Worm (Caenorhabditis elegans): ENCODE measurements around the gene ulp-3.

The ulp-3 gene

ce11 chrIV:1971078-1971477, 7.6 kb downstream of the ulp-3 start:
- no peak for TF ChIP-seq dpl-1 (GFP tag; optimal IDR thresholded peaks at IDR 0.05)
- TF ChIP-seq tbx-9 (tag; optimal IDR thresholded peaks at IDR 0.05; ENCODE audit: borderline replicate concordance) = no peak
- no peak for TF ChIP-seq B0019.2 (GFP tag; conservative IDR thresholded peaks at IDR 0.05)
- no peak for TF ChIP-seq cebp-1 (GFP tag; IDR thresholded peaks at IDR 0.05)
- no peak for TF ChIP-seq cebp-1 (tag; optimal IDR thresholded peaks at IDR 0.05)
- TF ChIP-seq egrh-3 (GFP tag; IDR thresholded peaks at IDR 0.05) = no peak
- TF ChIP-seq lin-54 (GFP tag; optimal IDR thresholded peaks at IDR 0.05) = no peak
- TF ChIP-seq F39B2.1 (GFP tag; IDR thresholded peaks at IDR 0.05) = no peak
- no peak for TF ChIP-seq nfya-2 (GFP tag; IDR thresholded peaks at IDR 0.05)
- no peak for TF ChIP-seq efl-1 (GFP tag; optimal IDR thresholded peaks at IDR 0.05)
- no peak for TF ChIP-seq B0336.3 (GFP tag; IDR thresholded peaks at IDR 0.05)
- TF ChIP-seq pha-4 (tag; optimal IDR thresholded peaks at IDR 0.05) = no peak
- no peak for TF ChIP-seq atf-7 (tag; optimal IDR thresholded peaks at IDR 0.05)
- no peak for TF ChIP-seq nhr-80 (tag; optimal IDR thresholded peaks at IDR 0.05)
- TF ChIP-seq unc-62 (GFP tag; optimal IDR thresholded peaks at IDR 0.05) = no peak

DNA sequence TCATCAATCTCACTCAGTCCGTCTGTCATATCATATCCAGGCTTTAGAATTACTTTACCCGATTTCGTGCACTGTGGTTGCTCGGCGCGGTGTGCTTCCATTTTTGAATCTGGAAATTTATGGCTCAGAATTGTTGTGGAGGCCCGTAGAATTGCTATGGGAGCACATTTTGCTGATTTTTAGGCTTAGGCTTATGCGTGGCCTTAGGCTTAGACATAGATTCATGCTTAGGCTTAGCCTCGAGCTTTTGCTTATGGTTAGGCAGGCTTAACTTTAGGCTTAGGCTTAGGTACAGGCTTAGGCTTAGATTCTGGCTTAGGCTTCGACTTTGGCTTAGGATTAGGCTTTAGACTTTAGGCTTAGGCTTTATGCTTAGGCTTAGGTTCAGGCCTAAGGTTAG, 8.8 kb downstream of the ulp-3 start, which contains the start of gene Y76B12C.4:
Gene Y76B12C.4 (minus strand): TSS at position 101 of the 400 bp plus-strand sequence.
- no peak for TF ChIP-seq K12H6.12 (tag; optimal IDR thresholded peaks at IDR 0.05)
- TF ChIP-seq F49E8.2 (tag; optimal IDR thresholded peaks at IDR 0.05; ENCODE audit: insufficient read depth) = no peak
- no peak for TF ChIP-seq mel-28 (tag; optimal IDR thresholded peaks at IDR 0.05; ENCODE audit: borderline replicate concordance)
- no peak for TF ChIP-seq Y53F4B.3 (GFP tag; IDR thresholded peaks at IDR 0.05)
- no peak for TF ChIP-seq dox-1 (GFP tag; IDR thresholded peaks at IDR 0.05)
- no peak for TF ChIP-seq mcd-1 (GFP tag; IDR thresholded peaks at IDR 0.05)
- TF ChIP-seq ceh-91 (GFP tag; IDR thresholded peaks at IDR 0.05) = no peak
- TF ChIP-seq mes-4 (tag; optimal IDR thresholded peaks at IDR 0.05) = no peak
- TF ChIP-seq lin-40 (tag; optimal IDR thresholded peaks at IDR 0.05) = no peak
- no peak for TF ChIP-seq F39B2.1 (GFP tag; IDR thresholded peaks at IDR 0.05)
- TF ChIP-seq madf-3 (GFP tag; IDR thresholded peaks at IDR 0.05) = no peak
- TF ChIP-seq madf-8 (GFP tag; conservative IDR thresholded peaks at IDR 0.05) = no peak
- no peak for TF ChIP-seq F10E7.11 (tag; optimal IDR thresholded peaks at IDR 0.05)

DNA sequence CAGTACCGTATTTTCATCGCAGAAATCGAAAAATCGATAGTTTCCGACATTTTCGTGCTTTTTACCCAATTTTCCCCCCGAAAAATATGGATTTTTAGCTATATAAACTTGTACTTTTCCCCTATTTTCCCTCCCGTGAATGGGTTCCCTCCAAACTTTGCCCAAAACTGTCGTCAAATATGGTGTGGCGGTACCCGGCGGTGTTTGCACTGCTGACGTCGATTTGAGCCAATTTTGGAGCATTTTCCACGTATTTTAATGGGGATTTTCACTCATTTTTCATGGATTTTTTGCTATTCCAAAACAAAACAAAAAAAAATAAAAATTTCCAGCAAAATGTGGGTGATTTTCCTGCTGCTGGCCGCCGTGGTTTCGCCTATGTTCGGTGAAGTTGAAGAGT, 9.9 kb downstream of the ulp-3 start, which contains the start of gene Y76B12C.3:
Gene Y76B12C.3 (plus strand): TSS at position 334 of the 400 bp plus-strand sequence.
- TF ChIP-seq xnd-1 (tag; optimal IDR thresholded peaks at IDR 0.05) = no peak
- no peak for TF ChIP-seq lsl-1 (GFP tag; optimal IDR thresholded peaks at IDR 0.05)
- no peak for TF ChIP-seq nfyb-1 (GFP tag; IDR thresholded peaks at IDR 0.05)

DNA sequence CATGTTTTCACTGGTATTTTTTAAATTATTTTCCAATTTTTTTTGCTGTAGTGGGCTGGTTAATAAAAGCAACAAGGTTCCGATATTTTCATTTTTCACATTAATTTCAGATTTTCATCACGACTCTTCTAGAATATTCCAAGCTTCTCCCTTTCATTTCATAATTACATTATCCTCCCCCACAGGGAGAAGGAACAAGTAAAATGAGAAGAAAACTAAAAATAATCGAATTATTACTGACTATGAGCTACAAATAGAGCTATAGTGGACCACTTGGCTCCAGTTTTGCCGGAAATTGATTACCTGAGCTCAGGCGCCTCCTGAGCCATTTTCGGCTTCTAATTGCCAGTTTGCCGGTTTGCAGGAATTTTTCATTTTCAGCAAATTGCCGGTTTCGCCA, 12.2 kb downstream of the ulp-3 start:
- TF ChIP-seq F57C9.4 (tag; optimal IDR thresholded peaks at IDR 0.05) (no peak), ceh-100 (GFP tag; IDR thresholded peaks at IDR 0.05) (no peak), F23B12.7 (tag; optimal IDR thresholded peaks at IDR 0.05; ENCODE audit: insufficient read depth) (no peak), ztf-18 (tag; optimal IDR thresholded peaks at IDR 0.05) (no peak)

DNA sequence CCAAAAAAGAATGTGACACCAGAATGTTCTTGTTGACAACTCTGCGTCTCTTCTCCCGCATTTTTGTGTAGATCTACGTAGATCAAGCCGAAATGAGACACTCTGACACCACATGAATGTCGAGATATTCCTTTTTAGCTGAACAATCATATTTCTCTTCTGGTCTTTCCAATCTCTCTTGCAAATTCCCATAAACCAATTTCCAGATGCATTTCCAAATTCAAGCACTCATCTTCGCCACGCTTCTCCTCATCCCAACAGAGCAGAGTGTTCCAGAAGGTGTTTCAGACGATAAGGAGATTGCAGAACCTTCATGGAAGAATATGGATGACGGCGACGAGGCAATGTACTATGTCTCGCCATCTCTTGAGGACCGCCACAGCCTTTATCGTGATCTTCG, 16.3 kb downstream of the ulp-3 start, which contains the start of gene Y76B12C.8:
Gene Y76B12C.8 (plus strand): TSS at position 207 of the 400 bp plus-strand sequence.
- TF ChIP-seq snpc-3.4 (tag; optimal IDR thresholded peaks at IDR 0.05) (no peak), madf-3 (GFP tag; IDR thresholded peaks at IDR 0.05) (no peak), C17E4.6 (GFP tag; IDR thresholded peaks at IDR 0.05) (no peak)
